Fruit fly (Drosophila melanogaster): ENCODE data around the gene Myc.
A peak's percentile ranks its signal among the peaks of the same experiment; 100 is the strongest.

Myc gene

DNA sequence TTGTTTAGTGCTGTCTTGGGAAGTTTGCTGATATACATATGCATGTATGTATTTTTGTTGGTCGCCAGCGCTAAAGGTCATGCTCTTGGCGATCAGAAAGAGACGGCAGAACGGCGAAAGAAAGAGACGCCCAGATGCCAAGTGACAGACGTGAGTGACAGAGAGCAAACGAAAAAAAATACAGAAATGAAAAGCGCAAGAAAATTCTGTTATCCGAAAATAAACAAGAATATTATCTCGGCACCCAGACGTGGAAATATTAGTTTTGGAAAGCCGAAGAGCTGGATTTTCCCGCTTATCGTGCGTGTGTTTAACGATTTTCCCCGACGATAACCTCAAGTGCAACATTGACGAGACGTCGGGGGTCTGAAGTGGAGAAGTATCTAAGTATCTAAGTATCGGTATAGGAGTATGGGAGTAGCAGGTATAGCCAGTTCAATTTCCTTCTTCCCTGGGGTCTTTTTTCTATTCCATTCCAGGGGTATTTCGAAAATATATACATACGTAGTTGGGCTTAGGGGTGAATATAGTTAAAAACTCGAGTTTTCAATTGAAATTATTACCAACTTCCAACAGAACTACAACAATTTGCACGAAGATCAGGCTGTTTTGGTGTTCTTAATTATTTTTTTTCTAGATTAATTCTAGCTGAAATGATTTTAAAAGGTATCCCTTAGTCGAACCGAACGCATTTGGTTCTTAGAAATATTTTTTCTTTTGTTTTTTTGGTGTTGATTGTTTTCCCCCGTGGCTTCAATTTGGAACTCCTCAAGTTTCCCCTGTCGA, 5.9 kb upstream of the Myc start (continued):
- no peak for TF ChIP-seq Lhr (GFP tag; optimal IDR thresholded peaks at IDR 0.05)
- peak; percentile 1 for TF ChIP-seq CG10654 (GFP tag; optimal IDR thresholded peaks at IDR 0.05)
- TF ChIP-seq Six4 (GFP tag; optimal IDR thresholded peaks at IDR 0.05) = peak; percentile 43
- no peak for TF ChIP-seq gt (GFP tag; IDR thresholded peaks at IDR 0.05)
- TF ChIP-seq HmgZ (tag; optimal IDR thresholded peaks at IDR 0.05) = no peak
- peak; percentile 28 for TF ChIP-seq CG1529 (GFP tag; optimal IDR thresholded peaks at IDR 0.05)
- no peak for TF ChIP-seq Oaz (GFP tag; IDR thresholded peaks at IDR 0.05)
- no peak for TF ChIP-seq corto (GFP tag; optimal IDR thresholded peaks at IDR 0.05)
- TF ChIP-seq jigr1 (GFP tag; IDR thresholded peaks at IDR 0.05) = no peak
- no peak for TF ChIP-seq shn (GFP tag; optimal IDR thresholded peaks at IDR 0.05)
- no peak for TF ChIP-seq gce (GFP tag; IDR thresholded peaks at IDR 0.05)
- peak; percentile 53 for TF ChIP-seq Usf (GFP tag; optimal IDR thresholded peaks at IDR 0.05)
- TF ChIP-seq tll (GFP tag; optimal IDR thresholded peaks at IDR 0.05) = peak in 1 of 2 experiments; percentile 15
- no peak for TF ChIP-seq Drgx (GFP tag; IDR thresholded peaks at IDR 0.05)
- TF ChIP-seq CG8388 (GFP tag; optimal IDR thresholded peaks at IDR 0.05) = peak; percentile 59
- no peak for TF ChIP-seq knrl (GFP tag; IDR thresholded peaks at IDR 0.05; ENCODE audit: partially characterized antibody)
- peak in 1 of 2 experiments; percentile 16 for TF ChIP-seq dpn (GFP tag; optimal IDR thresholded peaks at IDR 0.05)
- TF ChIP-seq CG17361 (GFP tag; IDR thresholded peaks at IDR 0.05) = 0 out of 3 replicates have a peak, but pooled peaks have one; percentile 34
- no peak for TF ChIP-seq ab (GFP tag; optimal IDR thresholded peaks at IDR 0.05)
- no peak for TF ChIP-seq CG7963 (GFP tag; IDR thresholded peaks at IDR 0.05; ENCODE audit: partially characterized antibody)
- TF ChIP-seq klu (GFP tag; IDR thresholded peaks at IDR 0.05) = no peak
- peak; percentile 86 for TF ChIP-seq CG10959 (GFP tag; IDR thresholded peaks at IDR 0.05)
- TF ChIP-seq CG5245 (GFP tag; optimal IDR thresholded peaks at IDR 0.05) = peak; percentile 41
- TF ChIP-seq CG8924 (tag; optimal IDR thresholded peaks at IDR 0.05) = peak; percentile 41
- TF ChIP-seq CG11247 (GFP tag; IDR thresholded peaks at IDR 0.05) = no peak
- no peak for TF ChIP-seq CG17568 (GFP tag; optimal IDR thresholded peaks at IDR 0.05)
- TF ChIP-seq CG11695 (GFP tag; IDR thresholded peaks at IDR 0.05) = no peak
- no peak for TF ChIP-seq CG6683 (GFP tag; optimal IDR thresholded peaks at IDR 0.05)
- TF ChIP-seq CG33213 (GFP tag; optimal IDR thresholded peaks at IDR 0.05) = no peak
- peak; percentile 35; the same call in 1 of the 2 replicates for TF ChIP-seq CG8765 (GFP tag; IDR thresholded peaks at IDR 0.05)
- TF ChIP-seq MTF-1 (GFP tag; optimal IDR thresholded peaks at IDR 0.05; ENCODE audit: borderline replicate concordance) = no peak
- TF ChIP-seq Rx (GFP tag; IDR thresholded peaks at IDR 0.05) = no peak
- TF ChIP-seq CG10979 (tag; optimal IDR thresholded peaks at IDR 0.05) = peak; percentile 77
- no peak for TF ChIP-seq org-1 (GFP tag; optimal IDR thresholded peaks at IDR 0.05)
- peak; percentile 65 for TF ChIP-seq Chrac-16 (GFP tag; optimal IDR thresholded peaks at IDR 0.05)
- peak; percentile 38 for TF ChIP-seq Atf-2 (GFP tag; optimal IDR thresholded peaks at IDR 0.05)
- TF ChIP-seq lab (GFP tag; optimal IDR thresholded peaks at IDR 0.05) = no peak
- TF ChIP-seq MESR4 (GFP tag; optimal IDR thresholded peaks at IDR 0.05) = no peak
- TF ChIP-seq CG17385 (GFP tag; optimal IDR thresholded peaks at IDR 0.05) = no peak
- no peak for TF ChIP-seq Nf-YA (GFP tag; IDR thresholded peaks at IDR 0.05)
- no peak for TF ChIP-seq repo (GFP tag; optimal IDR thresholded peaks at IDR 0.05)
- peak in 1 of 2 experiments; percentile 12 for TF ChIP-seq eve (GFP tag; optimal IDR thresholded peaks at IDR 0.05)
- no peak for TF ChIP-seq gcm2 (GFP tag; optimal IDR thresholded peaks at IDR 0.05)
- peak; percentile 24 for TF ChIP-seq CG30403 (GFP tag; optimal IDR thresholded peaks at IDR 0.05)
- TF ChIP-seq pita (GFP tag; optimal IDR thresholded peaks at IDR 0.05) = no peak
- TF ChIP-seq crp (GFP tag; optimal IDR thresholded peaks at IDR 0.05) = no peak
- TF ChIP-seq gfzf (GFP tag; optimal IDR thresholded peaks at IDR 0.05) = no peak
- TF ChIP-seq ATbp (GFP tag; optimal IDR thresholded peaks at IDR 0.05) = no peak
- no peak for TF ChIP-seq CG2120 (GFP tag; optimal IDR thresholded peaks at IDR 0.05)
